Fruit fly (Drosophila melanogaster) whole organism, embryonic: ENCODE measurements around the gene CG2278.

Source experiments
- BEAF-32 ChIP-seq: fragments of 200-800 bp; sonication (Bioruptor generic); optimal IDR thresholded peaks from 3 replicates; lab custom pipeline; 2017; ENCODE audit warnings: missing biosample characterization, missing genetic modification characterization, mild to moderate bottlenecking, moderate library complexity, missing genetic modification reagents
- CG1024 ChIP-seq: fragments of 200-800 bp; sonication (Bioruptor generic); IDR thresholded peaks from 2 replicates; pipeline ENCODE4 v1.3.6; 2022; ENCODE audit warnings: missing biosample characterization, missing genetic modification characterization
- CG11696 ChIP-seq: fragments of 200-800 bp; sonication (Bioruptor generic); IDR thresholded peaks from 2 replicates; pipeline ENCODE4 v1.3.6; 2022; ENCODE audit warnings: missing biosample characterization, missing genetic modification characterization
- CG12104 ChIP-seq: fragments of 200-800 bp; sonication (Bioruptor generic); optimal IDR thresholded peaks from 3 replicates; lab custom pipeline; 2016; ENCODE audit warnings: missing biosample characterization, missing genetic modification characterization
- CG12659 ChIP-seq: fragments of 200-800 bp; sonication (Bioruptor generic); optimal IDR thresholded peaks from 3 replicates; lab custom pipeline; 2017; ENCODE audit warnings: mild to moderate bottlenecking, missing biosample characterization, missing genetic modification reagents, missing genetic modification characterization
- CG13287 ChIP-seq: fragments of 200-800 bp; sonication (Bioruptor generic); IDR thresholded peaks from 2 replicates; pipeline ENCODE4 v1.3.6; 2022; ENCODE audit warnings: missing biosample characterization, missing genetic modification characterization; ENCODE audit not compliant: partially characterized antibody
- CG14710 ChIP-seq: fragments of 200-800 bp; sonication (Bioruptor generic); optimal IDR thresholded peaks from 3 replicates; lab custom pipeline; 2019; ENCODE audit warnings: missing biosample characterization, mild to moderate bottlenecking, missing genetic modification characterization, moderate library complexity
- CG15514 ChIP-seq: fragments of 200-800 bp; sonication (Bioruptor generic); optimal IDR thresholded peaks from 3 replicates; lab custom pipeline; 2017; ENCODE audit warnings: missing biosample characterization, missing genetic modification characterization, mild to moderate bottlenecking, moderate library complexity, missing genetic modification reagents
- CG15601 ChIP-seq: fragments of 200-800 bp; sonication (Bioruptor generic); optimal IDR thresholded peaks from 3 replicates; lab custom pipeline; 2019; ENCODE audit warnings: missing biosample characterization, mild to moderate bottlenecking, missing genetic modification characterization, moderate library complexity
- CG1603 ChIP-seq: fragments of 200-800 bp; sonication (Bioruptor generic); optimal IDR thresholded peaks from 2 replicates; lab custom pipeline; 2019; ENCODE audit warnings: missing biosample characterization, mild to moderate bottlenecking, missing genetic modification characterization, moderate library complexity
- CG18262 ChIP-seq: fragments of 200-800 bp; optimal IDR thresholded peaks from 3 replicates; lab custom pipeline; 2019; ENCODE audit warnings: missing biosample characterization, mild to moderate bottlenecking, missing genetic modification characterization, moderate library complexity
- CG2712 ChIP-seq: fragments of 200-800 bp; optimal IDR thresholded peaks from 3 replicates; lab custom pipeline; 2019; ENCODE audit warnings: missing biosample characterization, mild to moderate bottlenecking, missing genetic modification characterization, moderate library complexity
- CG30020 ChIP-seq: fragments of 200-800 bp; optimal IDR thresholded peaks from 2 replicates; lab custom pipeline; 2019; ENCODE audit warnings: missing biosample characterization, mild to moderate bottlenecking, missing genetic modification characterization, moderate library complexity
- CG31224 ChIP-seq: fragments of 200-800 bp; sonication (Bioruptor generic); IDR thresholded peaks from 2 replicates; pipeline ENCODE4 v1.3.6; 2022; ENCODE audit warnings: missing biosample characterization, missing genetic modification characterization
- CG3281 ChIP-seq: fragments of 200-800 bp; sonication (Bioruptor generic); optimal IDR thresholded peaks from 3 replicates; lab custom pipeline; 2017; ENCODE audit warnings: missing biosample characterization, mild to moderate bottlenecking, missing genetic modification characterization
- CG3847 ChIP-seq: fragments of 200-800 bp; sonication (Bioruptor generic); IDR thresholded peaks from 2 replicates; pipeline ENCODE4 v1.3.6; 2022; ENCODE audit warnings: missing biosample characterization, missing genetic modification characterization
- CG3995 ChIP-seq: fragments of 200-800 bp; sonication (Bioruptor generic); optimal IDR thresholded peaks from 3 replicates; lab custom pipeline; 2016; ENCODE audit warnings: missing biosample characterization, missing genetic modification characterization
- CG4328 ChIP-seq: fragments of 200-800 bp; sonication (Bioruptor generic); optimal IDR thresholded peaks from 3 replicates; lab custom pipeline; 2017; ENCODE audit warnings: missing biosample characterization, missing genetic modification reagents, missing genetic modification characterization
- CG4820 ChIP-seq: fragments of 200-800 bp; sonication (Bioruptor generic); optimal IDR thresholded peaks from 3 replicates; lab custom pipeline; 2016; ENCODE audit warnings: missing biosample characterization, missing genetic modification characterization
- CG8290 ChIP-seq, 3 experiments: fragments of 200-800 bp; sonication (Bioruptor generic); optimal IDR thresholded peaks; 2 replicates each; lab custom pipeline; 2016 to 2019; ENCODE audit warnings: missing biosample characterization in 3 of 3, missing genetic modification characterization in 3 of 3, mild to moderate bottlenecking in 2 of 3, moderate library complexity in 1 of 3
- CG9797 ChIP-seq: fragments of 200-800 bp; sonication (Bioruptor generic); optimal IDR thresholded peaks from 3 replicates; lab custom pipeline; 2018; ENCODE audit warnings: missing biosample characterization, mild to moderate bottlenecking, missing genetic modification characterization
- Elba2 ChIP-seq: fragments of 200-800 bp; sonication (Bioruptor generic); optimal IDR thresholded peaks from 3 replicates; lab custom pipeline; 2016; ENCODE audit warnings: missing biosample characterization, missing genetic modification characterization
- Ets97D ChIP-seq: fragments of 200-800 bp; sonication (Bioruptor generic); optimal IDR thresholded peaks from 3 replicates; lab custom pipeline; 2016; ENCODE audit warnings: missing biosample characterization, missing genetic modification characterization
- HLH4C ChIP-seq: fragments of 200-800 bp; sonication (Bioruptor generic); IDR thresholded peaks from 3 replicates; pipeline ENCODE4 v1.3.6; 2022; ENCODE audit warnings: missing biosample characterization, missing genetic modification characterization; ENCODE audit not compliant: partially characterized antibody
- HLH54F ChIP-seq: fragments of 200-800 bp; sonication (Bioruptor generic); optimal IDR thresholded peaks from 3 replicates; lab custom pipeline; 2016; ENCODE audit warnings: missing biosample characterization, missing genetic modification characterization
- Lhr ChIP-seq: fragments of 200-800 bp; sonication (Bioruptor generic); optimal IDR thresholded peaks from 3 replicates; lab custom pipeline; 2017; ENCODE audit warnings: mild to moderate bottlenecking, missing biosample characterization, missing genetic modification reagents, missing genetic modification characterization
- MBD-R2 ChIP-seq: fragments of 200-800 bp; sonication (Bioruptor generic); IDR thresholded peaks from 2 replicates; pipeline ENCODE4 v1.3.6; 2022; ENCODE audit warnings: missing biosample characterization, missing genetic modification characterization
- MESR4 ChIP-seq: fragments of 200-800 bp; sonication (Bioruptor generic); optimal IDR thresholded peaks from 2 replicates; lab custom pipeline; 2018; ENCODE audit warnings: missing biosample characterization, mild to moderate bottlenecking, missing genetic modification characterization, moderate library complexity
- Pdp1 ChIP-seq, 2 experiments: fragments of 200-800 bp; sonication (Bioruptor generic); optimal IDR thresholded peaks; 3 replicates each; lab custom pipeline; 2016; ENCODE audit warnings: missing biosample characterization in 2 of 2, missing genetic modification characterization in 2 of 2, mild to moderate bottlenecking in 1 of 2, moderate library complexity in 1 of 2
- Side ChIP-seq: fragments of 200-800 bp; sonication (Bioruptor generic); optimal IDR thresholded peaks from 2 replicates; lab custom pipeline; 2016; ENCODE audit warnings: missing biosample characterization, missing genetic modification characterization
- Sin3A ChIP-seq: fragments of >200 bp; optimal IDR thresholded peaks from 2 replicates; lab custom pipeline; 2018
- Spps ChIP-seq: fragments of 200-800 bp; sonication (Bioruptor generic); optimal IDR thresholded peaks from 2 replicates; lab custom pipeline; 2018; ENCODE audit warnings: missing biosample characterization, mild to moderate bottlenecking, missing genetic modification characterization
- Sry-δ ChIP-seq: fragments of 200-800 bp; sonication (Bioruptor generic); optimal IDR thresholded peaks from 2 replicates; lab custom pipeline; 2016; ENCODE audit warnings: missing biosample characterization, missing genetic modification characterization
- bigmax ChIP-seq: fragments of 200-800 bp; sonication (Bioruptor generic); optimal IDR thresholded peaks from 2 replicates; lab custom pipeline; 2018; ENCODE audit warnings: missing biosample characterization, mild to moderate bottlenecking, missing genetic modification characterization
- dmrt11E ChIP-seq: fragments of 200-800 bp; sonication (Bioruptor generic); optimal IDR thresholded peaks from 3 replicates; lab custom pipeline; 2018; ENCODE audit warnings: missing biosample characterization, mild to moderate bottlenecking, missing genetic modification characterization, moderate library complexity
- gfzf ChIP-seq: fragments of 200-800 bp; sonication (Bioruptor generic); optimal IDR thresholded peaks from 2 replicates; lab custom pipeline; 2016; ENCODE audit warnings: missing biosample characterization, mild to moderate bottlenecking, missing genetic modification characterization, moderate library complexity
- gsb ChIP-seq: fragments of 200-800 bp; sonication (Bioruptor generic); IDR thresholded peaks from 2 replicates; pipeline ENCODE4 v1.3.6; 2022; ENCODE audit warnings: missing biosample characterization, missing genetic modification characterization
- gsb-n ChIP-seq: fragments of 200-800 bp; sonication (Bioruptor generic); optimal IDR thresholded peaks from 3 replicates; lab custom pipeline; 2018; ENCODE audit warnings: missing biosample characterization, mild to moderate bottlenecking, missing genetic modification characterization
- luna ChIP-seq: fragments of 200-800 bp; sonication (Bioruptor generic); optimal IDR thresholded peaks from 2 replicates; lab custom pipeline; 2016; ENCODE audit warnings: missing biosample characterization, missing genetic modification characterization
- nerfin-2 ChIP-seq: fragments of 200-800 bp; sonication (Bioruptor generic); IDR thresholded peaks from 2 replicates; pipeline ENCODE4 v1.3.6; 2022; ENCODE audit warnings: missing biosample characterization, missing genetic modification characterization; ENCODE audit not compliant: partially characterized antibody
- phol ChIP-seq: fragments of 200-800 bp; sonication (Bioruptor generic); optimal IDR thresholded peaks from 3 replicates; lab custom pipeline; 2018; ENCODE audit warnings: missing biosample characterization, mild to moderate bottlenecking, missing genetic modification characterization, moderate library complexity
- row ChIP-seq: fragments of 200-800 bp; sonication (Bioruptor generic); IDR thresholded peaks from 3 replicates; pipeline ENCODE4 v1.3.6; 2022; ENCODE audit warnings: missing biosample characterization, missing genetic modification characterization
- sens ChIP-seq: fragments of 200-800 bp; sonication (Bioruptor generic); peaks from one replicate; lab custom pipeline; 2016; ENCODE audit warnings: missing biosample characterization, missing genetic modification characterization
- sisA ChIP-seq: fragments of 200-800 bp; sonication (Bioruptor generic); IDR thresholded peaks from 2 replicates; pipeline ENCODE4 v1.3.6; 2022; ENCODE audit warnings: missing biosample characterization, missing genetic modification characterization
- sna ChIP-seq: fragments of 200-800 bp; sonication (Bioruptor generic); IDR thresholded peaks from 2 replicates; pipeline ENCODE4 v1.3.6; 2022; ENCODE audit warnings: missing biosample characterization, missing genetic modification characterization; ENCODE audit not compliant: partially characterized antibody
- stwl ChIP-seq: fragments of 200-800 bp; sonication (Bioruptor generic); optimal IDR thresholded peaks from 3 replicates; lab custom pipeline; 2018; ENCODE audit warnings: missing biosample characterization, mild to moderate bottlenecking, missing genetic modification characterization, moderate library complexity
- trem ChIP-seq: fragments of 200-800 bp; optimal IDR thresholded peaks from 3 replicates; lab custom pipeline; 2019; ENCODE audit warnings: missing biosample characterization, mild to moderate bottlenecking, missing genetic modification characterization, moderate library complexity
- trh ChIP-seq: fragments of 200-800 bp; sonication (Bioruptor generic); optimal IDR thresholded peaks from 2 replicates; lab custom pipeline; 2016; ENCODE audit warnings: missing biosample characterization, missing genetic modification characterization
- unc-4 ChIP-seq: fragments of 200-800 bp; sonication (Bioruptor generic); IDR thresholded peaks from 2 replicates; pipeline ENCODE4 v1.3.6; 2022; ENCODE audit warnings: missing biosample characterization, missing genetic modification characterization; ENCODE audit not compliant: partially characterized antibody
- zen ChIP-seq: fragments of 200-800 bp; sonication (Bioruptor generic); optimal IDR thresholded peaks from 3 replicates; lab custom pipeline; 2018; ENCODE audit warnings: missing biosample characterization, mild to moderate bottlenecking, missing genetic modification characterization, moderate library complexity

The CG2278 gene

dm6 chrX:8142067-8142462 lies 28.0 kb downstream of the CG2278 start, which contains the start of gene Smox:
TSS of gene Smox (minus strand) at chrX:8142279.
- TF ChIP-seq BEAF-32 (GFP tag; lab: Kevin White, UChicago): peak; percentile 43
- TF ChIP-seq MBD-R2 (GFP tag; lab: Robert Waterston, UW): peak; percentile 43
- peak; percentile 97 for TF ChIP-seq CG9797
- peak; percentile 18 for TF ChIP-seq Ets97D (GFP tag; lab: Kevin White, UChicago)
- 0 out of 3 replicates have a peak, but pooled peaks have one; percentile 36 for TF ChIP-seq row (GFP tag; lab: Robert Waterston, UW)
- TF ChIP-seq trem: peak; percentile 39
- no peak for TF ChIP-seq dmrt11E
- TF ChIP-seq Elba2 (GFP tag; lab: Kevin White, UChicago): peak; percentile 28
- TF ChIP-seq gfzf: peak; percentile 87
- no peak for TF ChIP-seq CG18262 (tag; lab: Kevin White, UChicago)
- TF ChIP-seq gsb-n (tag; lab: Kevin White, UChicago): peak; percentile 15
- TF ChIP-seq unc-4: no peak
- peak; percentile 37 for TF ChIP-seq CG14710 (tag; lab: Kevin White, UChicago)
- no peak for TF ChIP-seq luna (GFP tag; lab: Kevin White, UChicago)
- no peak for TF ChIP-seq CG3281 (GFP tag; lab: Kevin White, UChicago)
- TF ChIP-seq bigmax: peak; percentile 18
- no peak for TF ChIP-seq HLH54F
- TF ChIP-seq CG31224: no peak
- no peak for TF ChIP-seq Side (GFP tag; lab: Kevin White, UChicago)
- no peak for TF ChIP-seq CG1024 (GFP tag; lab: Robert Waterston, UW)
- no peak for TF ChIP-seq CG11696 (GFP tag; lab: Robert Waterston, UW)
- TF ChIP-seq CG3995 (GFP tag; lab: Kevin White, UChicago): peak; percentile 48
- no peak for TF ChIP-seq trh (GFP tag; lab: Kevin White, UChicago)
- TF ChIP-seq sens (GFP tag; lab: Kevin White, UChicago): no peak
- no peak for TF ChIP-seq CG4328
- TF ChIP-seq CG15514: peak; percentile 22
- no peak for TF ChIP-seq Spps (tag; lab: Kevin White, UChicago)
- TF ChIP-seq Sry-δ (GFP tag; lab: Kevin White, UChicago): peak; percentile 6
- TF ChIP-seq zen (tag; lab: Kevin White, UChicago): peak; percentile 17
- TF ChIP-seq CG12104: no peak
- TF ChIP-seq HLH4C (GFP tag; lab: Robert Waterston, UW): no peak
- no peak for TF ChIP-seq nerfin-2 (GFP tag; lab: Robert Waterston, UW)
- TF ChIP-seq Pdp1 (GFP tag; optimal IDR thresholded peaks at IDR 0.05; lab: Kevin White, UChicago): no peak
- peak; percentile 53 for TF ChIP-seq Lhr (GFP tag; lab: Kevin White, UChicago)
- no peak for TF ChIP-seq sisA (GFP tag; lab: Robert Waterston, UW)
- TF ChIP-seq phol (tag; lab: Kevin White, UChicago): peak; percentile 17
- peak; percentile 25 for TF ChIP-seq Sin3A (lab: Kevin White, UChicago)
- TF ChIP-seq stwl (tag; lab: Kevin White, UChicago): peak; percentile 60
- no peak for TF ChIP-seq CG4820 (GFP tag; lab: Kevin White, UChicago)
- TF ChIP-seq CG3847 (GFP tag; lab: Robert Waterston, UW): no peak
- peak; percentile 48 for TF ChIP-seq MESR4 (GFP tag; lab: Kevin White, UChicago)
- peak; percentile 28 for TF ChIP-seq CG15601 (tag; lab: Kevin White, UChicago)
- TF ChIP-seq CG2712 (tag; lab: Kevin White, UChicago): peak; percentile 1
- TF ChIP-seq CG8290 (GFP tag; optimal IDR thresholded peaks at IDR 0.05; lab: Kevin White, UChicago): no peak
- peak in 1 of 2 experiments; percentile 5 for TF ChIP-seq CG8290 (tag; optimal IDR thresholded peaks at IDR 0.05; lab: Kevin White, UChicago)
- TF ChIP-seq sna (GFP tag; lab: Robert Waterston, UW): no peak
- TF ChIP-seq CG13287 (GFP tag; lab: Robert Waterston, UW): peak; percentile 37
- TF ChIP-seq gsb (GFP tag; lab: Robert Waterston, UW): no peak
- TF ChIP-seq CG30020 (tag; lab: Kevin White, UChicago): peak; percentile 19
- peak; percentile 65 for TF ChIP-seq CG1603 (tag; lab: Kevin White, UChicago)
- TF ChIP-seq CG12659: peak; percentile 62
